Fruit fly (Drosophila melanogaster): ENCODE results near the gene CG2211.

CG2211 gene

dm6 chr3L:1342133-1342580 is 7.0 kb upstream of the CG2211 start, which contains the start of gene indra (continued):
- TF ChIP-seq ERR (GFP tag; optimal IDR thresholded peaks at IDR 0.05) (peak; percentile 62), CG6272 (GFP tag; IDR thresholded peaks at IDR 0.05) (no peak), CG12769 (tag; optimal IDR thresholded peaks at IDR 0.05) (no peak), CG11093 (GFP tag; IDR thresholded peaks at IDR 0.05) (no peak), CG11560 (tag; IDR thresholded peaks at IDR 0.05) (peak; percentile 56; the same call in 2 of the 3 replicates), Xbp1 (GFP tag; optimal IDR thresholded peaks at IDR 0.05) (peak; percentile 68), Hsf (GFP tag; optimal IDR thresholded peaks at IDR 0.05) (peak; percentile 36), CG14710 (tag; optimal IDR thresholded peaks at IDR 0.05) (peak; percentile 69), Aef1 (GFP tag; IDR thresholded peaks at IDR 0.05) (peak; percentile 38; the same call in 1 of the 3 replicates), her (GFP tag; optimal IDR thresholded peaks at IDR 0.05) (peak; percentile 8), Ptx1 (GFP tag; IDR thresholded peaks at IDR 0.05) (peak; percentile 54), Myb (GFP tag; optimal IDR thresholded peaks at IDR 0.05) (peak; percentile 71), sug (tag; optimal IDR thresholded peaks at IDR 0.05) (peak; percentile 73), Drgx (GFP tag; IDR thresholded peaks at IDR 0.05) (no peak), cg (GFP tag; optimal IDR thresholded peaks at IDR 0.05) (no peak), Ada2b (GFP tag; IDR thresholded peaks at IDR 0.05) (0 out of 2 replicates have a peak, but pooled peaks have one; percentile 40), Fer3 (tag; optimal IDR thresholded peaks at IDR 0.05) (peak; percentile 7), CrebB (tag; optimal IDR thresholded peaks at IDR 0.05) (peak; percentile 10), mirr (GFP tag; optimal IDR thresholded peaks at IDR 0.05) (peak; percentile 18), tll (GFP tag; optimal IDR thresholded peaks at IDR 0.05) (no peak), HLH4C (GFP tag; IDR thresholded peaks at IDR 0.05; ENCODE audit: partially characterized antibody) (peak; percentile 46; the same call in 2 of the 3 replicates), eve (GFP tag; optimal IDR thresholded peaks at IDR 0.05) (no peak), Ets97D (GFP tag; optimal IDR thresholded peaks at IDR 0.05) (peak; percentile 75), fd96Cb (tag; optimal IDR thresholded peaks at IDR 0.05) (peak; percentile 38), Ssrp (tag; optimal IDR thresholded peaks at IDR 0.05) (peak; percentile 53), CG17328 (GFP tag; IDR thresholded peaks at IDR 0.05) (peak; percentile 55), CG2199 (GFP tag; IDR thresholded peaks at IDR 0.05) (no peak), sens (GFP tag) (peak; percentile 95), Sry-δ (GFP tag; optimal IDR thresholded peaks at IDR 0.05) (peak; percentile 68), prd (optimal IDR thresholded peaks at IDR 0.05) (no peak), prd (GFP tag; IDR thresholded peaks at IDR 0.05) (peak; percentile 45; the same call in 1 of the 3 replicates), nerfin-1 (tag; optimal IDR thresholded peaks at IDR 0.05) (peak; percentile 33), Usf (GFP tag; optimal IDR thresholded peaks at IDR 0.05) (peak; percentile 8), tup (GFP tag; optimal IDR thresholded peaks at IDR 0.05) (no peak), CG18764 (GFP tag; optimal IDR thresholded peaks at IDR 0.05) (peak; percentile 25), ssp (GFP tag; IDR thresholded peaks at IDR 0.05) (no peak), vfl (GFP tag; optimal IDR thresholded peaks at IDR 0.05) (peak; percentile 13), Oli (tag; optimal IDR thresholded peaks at IDR 0.05) (no peak), CG12104 (GFP tag; optimal IDR thresholded peaks at IDR 0.05) (peak; percentile 49), Antp (GFP tag; optimal IDR thresholded peaks at IDR 0.05) (peak; percentile 61), CG17612 (GFP tag; IDR thresholded peaks at IDR 0.05) (no peak), Rfx (GFP tag; IDR thresholded peaks at IDR 0.05) (peak; percentile 63; the same call in 1 of the 2 replicates), slp2 (GFP tag; optimal IDR thresholded peaks at IDR 0.05) (peak; percentile 31), maf-S (GFP tag; optimal IDR thresholded peaks at IDR 0.05) (no peak), CG7987 (GFP tag; optimal IDR thresholded peaks at IDR 0.05) (no peak), Rx (GFP tag; IDR thresholded peaks at IDR 0.05) (0 out of 2 replicates have a peak, but pooled peaks have one; percentile 24), mld (GFP tag; IDR thresholded peaks at IDR 0.05; ENCODE audit: partially characterized antibody) (0 out of 3 replicates have a peak, but pooled peaks have one; percentile 53), Sox102F (GFP tag; optimal IDR thresholded peaks at IDR 0.05) (no peak), CG9609 (GFP tag; optimal IDR thresholded peaks at IDR 0.05) (peak; percentile 61), Six4 (GFP tag; optimal IDR thresholded peaks at IDR 0.05) (peak; percentile 23), CG7928 (GFP tag; optimal IDR thresholded peaks at IDR 0.05) (no peak)

All from whole organism, embryonic.